Fruit fly (Drosophila melanogaster) whole organism, embryonic: ENCODE results near the gene Pgm1.

Experiments used
- Abd-B ChIP-seq: fragments of 200-800 bp; sonication (Bioruptor generic); optimal IDR thresholded peaks from 2 replicates; lab custom pipeline; 2018; ENCODE audit warnings: missing biosample characterization, mild to moderate bottlenecking, missing genetic modification characterization, moderate library complexity
- Ada2b ChIP-seq: fragments of 200-800 bp; sonication (Bioruptor generic); IDR thresholded peaks from 2 replicates; pipeline ENCODE4 v1.3.6; 2022; ENCODE audit warnings: missing biosample characterization, missing genetic modification characterization
- Aef1 ChIP-seq: fragments of 200-800 bp; sonication (Bioruptor generic); IDR thresholded peaks from 3 replicates; pipeline ENCODE4 v1.3.6; 2022; ENCODE audit warnings: missing biosample characterization, missing genetic modification characterization
- Antp ChIP-seq: fragments of 200-800 bp; sonication (Bioruptor generic); optimal IDR thresholded peaks from 3 replicates; lab custom pipeline; 2016; ENCODE audit warnings: missing biosample characterization, missing genetic modification characterization
- Asciz ChIP-seq: fragments of 200-800 bp; sonication (Bioruptor generic); optimal IDR thresholded peaks from 2 replicates; lab custom pipeline; 2017; ENCODE audit warnings: missing biosample characterization, mild to moderate bottlenecking, missing genetic modification characterization, missing genetic modification reagents
- Awh ChIP-seq: fragments of 200-800 bp; sonication (Bioruptor generic); IDR thresholded peaks from 2 replicates; pipeline ENCODE4, ENCODE4 v1.3.6; 2022; ENCODE audit warnings: missing biosample characterization, missing genetic modification characterization
- Bgb ChIP-seq: fragments of 200-800 bp; sonication (Bioruptor generic); IDR thresholded peaks from 2 replicates; pipeline ENCODE4 v1.3.6; 2022; ENCODE audit warnings: missing biosample characterization, missing genetic modification characterization; ENCODE audit not compliant: partially characterized antibody
- BtbVII ChIP-seq: fragments of 200-800 bp; sonication (Bioruptor generic); optimal IDR thresholded peaks from 3 replicates; lab custom pipeline; 2017; ENCODE audit warnings: missing biosample characterization, mild to moderate bottlenecking, missing genetic modification characterization
- CG10366 ChIP-seq: fragments of 200-800 bp; sonication (Bioruptor generic); IDR thresholded peaks from 2 replicates; pipeline ENCODE4 v1.3.6; 2022; ENCODE audit warnings: missing biosample characterization, missing genetic modification characterization
- CG10979 ChIP-seq: fragments of 200-800 bp; sonication (Bioruptor generic); optimal IDR thresholded peaks from 2 replicates; lab custom pipeline; 2018; ENCODE audit warnings: missing biosample characterization, mild to moderate bottlenecking, missing genetic modification characterization, moderate library complexity
- CG12236 ChIP-seq: fragments of 200-800 bp; sonication (Bioruptor generic); optimal IDR thresholded peaks from 2 replicates; lab custom pipeline; 2016; ENCODE audit warnings: missing biosample characterization, missing genetic modification characterization
- CG17186 ChIP-seq: fragments of 200-800 bp; sonication (Bioruptor generic); optimal IDR thresholded peaks from 3 replicates; lab custom pipeline; 2017; ENCODE audit warnings: missing biosample characterization, missing genetic modification reagents, missing genetic modification characterization
- CG30020 ChIP-seq: fragments of 200-800 bp; optimal IDR thresholded peaks from 2 replicates; lab custom pipeline; 2019; ENCODE audit warnings: missing biosample characterization, mild to moderate bottlenecking, missing genetic modification characterization, moderate library complexity
- CG30403 ChIP-seq: fragments of 200-800 bp; sonication (Bioruptor generic); optimal IDR thresholded peaks from 3 replicates; lab custom pipeline; 2016; ENCODE audit warnings: missing biosample characterization, missing genetic modification characterization
- CG31365 ChIP-seq: fragments of 200-800 bp; sonication (Bioruptor generic); optimal IDR thresholded peaks from 2 replicates; lab custom pipeline; 2018; ENCODE audit warnings: missing biosample characterization, mild to moderate bottlenecking, missing genetic modification characterization
- CG3163 ChIP-seq: fragments of 200-800 bp; sonication (Bioruptor generic); optimal IDR thresholded peaks from 3 replicates; lab custom pipeline; 2016; ENCODE audit warnings: missing biosample characterization, missing genetic modification characterization
- CG3847 ChIP-seq: fragments of 200-800 bp; sonication (Bioruptor generic); IDR thresholded peaks from 2 replicates; pipeline ENCODE4 v1.3.6; 2022; ENCODE audit warnings: missing biosample characterization, missing genetic modification characterization
- CG5245 ChIP-seq: fragments of 200-800 bp; sonication (Bioruptor generic); optimal IDR thresholded peaks from 3 replicates; lab custom pipeline; 2016; ENCODE audit warnings: missing biosample characterization, missing genetic modification characterization
- CG6175 ChIP-seq: fragments of 200-800 bp; sonication (Bioruptor generic); IDR thresholded peaks from 3 replicates; pipeline ENCODE4 v1.3.6; 2022; ENCODE audit warnings: missing biosample characterization, missing genetic modification characterization
- CG6254 ChIP-seq: fragments of 200-800 bp; sonication (Bioruptor generic); optimal IDR thresholded peaks from 3 replicates; lab custom pipeline; 2017; ENCODE audit warnings: mild to moderate bottlenecking, missing biosample characterization, missing genetic modification reagents, missing genetic modification characterization
- CG6765 ChIP-seq: fragments of 200-800 bp; sonication (Bioruptor generic); optimal IDR thresholded peaks from 3 replicates; lab custom pipeline; 2017; ENCODE audit warnings: missing biosample characterization, mild to moderate bottlenecking, missing genetic modification characterization
- CG6791 ChIP-seq: fragments of 200-800 bp; sonication (Bioruptor generic); IDR thresholded peaks from 3 replicates; pipeline ENCODE4 v1.3.6; 2022; ENCODE audit warnings: missing biosample characterization, missing genetic modification characterization; ENCODE audit not compliant: partially characterized antibody
- CG7372 ChIP-seq: fragments of 200-800 bp; sonication (Bioruptor generic); IDR thresholded peaks from 2 replicates; pipeline ENCODE4 v1.3.6; 2022; ENCODE audit warnings: missing biosample characterization, missing genetic modification characterization
- CG7839 ChIP-seq: fragments of 200-800 bp; sonication (Bioruptor generic); optimal IDR thresholded peaks from 3 replicates; lab custom pipeline; 2018; ENCODE audit warnings: missing biosample characterization, mild to moderate bottlenecking, missing genetic modification characterization, moderate library complexity
- CG9609 ChIP-seq: fragments of 200-800 bp; sonication (Bioruptor generic); optimal IDR thresholded peaks from 3 replicates; lab custom pipeline; 2016; ENCODE audit warnings: missing biosample characterization, missing genetic modification characterization
- Dek ChIP-seq: fragments of 200-800 bp; sonication (Bioruptor generic); optimal IDR thresholded peaks from 3 replicates; lab custom pipeline; 2019; ENCODE audit warnings: missing biosample characterization, mild to moderate bottlenecking, missing genetic modification characterization, moderate library complexity
- Ets65A ChIP-seq: fragments of 200-800 bp; sonication (Bioruptor generic); peaks from one replicate; lab custom pipeline; 2016; ENCODE audit warnings: missing biosample characterization, missing genetic modification characterization
- Gug ChIP-seq: fragments of 200-800 bp; sonication (Bioruptor generic); IDR thresholded peaks from 4 replicates; pipeline ENCODE4 v1.3.6; 2022; ENCODE audit warnings: missing biosample characterization, missing genetic modification characterization
- MTF-1 ChIP-seq: fragments of 200-800 bp; sonication (Bioruptor generic); optimal IDR thresholded peaks from 2 replicates; lab custom pipeline; 2018; ENCODE audit warnings: missing biosample characterization, mild to moderate bottlenecking, missing genetic modification characterization, borderline replicate concordance
- NFAT ChIP-seq: fragments of 200-800 bp; sonication (Bioruptor generic); IDR thresholded peaks from 2 replicates; pipeline ENCODE4 v1.3.6; 2022; ENCODE audit warnings: missing biosample characterization, missing genetic modification characterization
- NK7.1 ChIP-seq: fragments of 200-800 bp; sonication (Bioruptor generic); optimal IDR thresholded peaks from 3 replicates; lab custom pipeline; 2016; ENCODE audit warnings: missing biosample characterization, missing genetic modification characterization
- Nf-YC ChIP-seq: fragments of 200-800 bp; optimal IDR thresholded peaks from 3 replicates; lab custom pipeline; 2019; ENCODE audit warnings: missing biosample characterization, mild to moderate bottlenecking, missing genetic modification characterization, moderate library complexity
- Pdp1 ChIP-seq, 2 experiments: fragments of 200-800 bp; sonication (Bioruptor generic); optimal IDR thresholded peaks; 3 replicates each; lab custom pipeline; 2016; ENCODE audit warnings: missing biosample characterization in 2 of 2, missing genetic modification characterization in 2 of 2, mild to moderate bottlenecking in 1 of 2, moderate library complexity in 1 of 2
- Rfx ChIP-seq: fragments of 200-800 bp; sonication (Bioruptor generic); IDR thresholded peaks from 2 replicates; pipeline ENCODE4 v1.3.6; 2022; ENCODE audit warnings: missing biosample characterization, missing genetic modification characterization
- Tbp ChIP-seq: fragments of >200 bp; optimal IDR thresholded peaks from 2 replicates; lab custom pipeline; 2018; ENCODE audit warnings: missing biosample characterization, missing genetic modification characterization
- Vsx1 ChIP-seq: fragments of 200-800 bp; sonication (Bioruptor generic); optimal IDR thresholded peaks from 2 replicates; lab custom pipeline; 2017; ENCODE audit warnings: missing biosample characterization, mild to moderate bottlenecking, missing genetic modification characterization, missing genetic modification reagents
- cas ChIP-seq: fragments of 200-800 bp; sonication (Bioruptor generic); IDR thresholded peaks from 2 replicates; pipeline ENCODE4 v1.3.6; 2022; ENCODE audit warnings: missing biosample characterization, missing genetic modification characterization
- chinmo ChIP-seq: fragments of 200-800 bp; sonication (Bioruptor generic); IDR thresholded peaks from 4 replicates; pipeline ENCODE4 v1.3.6; 2022; ENCODE audit warnings: missing biosample characterization, missing genetic modification characterization; ENCODE audit not compliant: partially characterized antibody
- disco-r ChIP-seq: fragments of 200-800 bp; sonication (Bioruptor generic); optimal IDR thresholded peaks from 2 replicates; lab custom pipeline; 2016; ENCODE audit warnings: missing biosample characterization, missing genetic modification characterization
- dmrt11E ChIP-seq: fragments of 200-800 bp; sonication (Bioruptor generic); optimal IDR thresholded peaks from 3 replicates; lab custom pipeline; 2018; ENCODE audit warnings: missing biosample characterization, mild to moderate bottlenecking, missing genetic modification characterization, moderate library complexity
- en ChIP-seq: fragments of 200-800 bp; sonication (Bioruptor generic); optimal IDR thresholded peaks from 2 replicates; lab custom pipeline; 2016; ENCODE audit warnings: missing biosample characterization, missing genetic modification characterization
- exex ChIP-seq: fragments of 200-800 bp; sonication (Bioruptor generic); optimal IDR thresholded peaks from 4 replicates; lab custom pipeline; 2018; ENCODE audit warnings: missing biosample characterization, mild to moderate bottlenecking, missing genetic modification characterization, moderate library complexity
- gcm ChIP-seq: fragments of 200-800 bp; sonication (Bioruptor generic); optimal IDR thresholded peaks from 2 replicates; lab custom pipeline; 2019; ENCODE audit warnings: missing biosample characterization, mild to moderate bottlenecking, missing genetic modification characterization, moderate library complexity
- h ChIP-seq: fragments of >200 bp; optimal IDR thresholded peaks from 2 replicates; lab custom pipeline; 2017
- nmo ChIP-seq: fragments of 200-800 bp; sonication (Bioruptor generic); optimal IDR thresholded peaks from 2 replicates; lab custom pipeline; 2018; ENCODE audit warnings: missing biosample characterization, mild to moderate bottlenecking, missing genetic modification characterization, moderate library complexity
- sqz ChIP-seq: fragments of 200-800 bp; sonication (Bioruptor generic); optimal IDR thresholded peaks from 3 replicates; lab custom pipeline; 2018; ENCODE audit warnings: missing biosample characterization, mild to moderate bottlenecking, missing genetic modification characterization
- ssp ChIP-seq: fragments of 200-800 bp; sonication (Bioruptor generic); IDR thresholded peaks from 2 replicates; pipeline ENCODE4 v1.3.6; 2022; ENCODE audit warnings: missing biosample characterization, missing genetic modification characterization
- tup ChIP-seq: fragments of 200-800 bp; sonication (Bioruptor generic); optimal IDR thresholded peaks from 2 replicates; lab custom pipeline; 2016; ENCODE audit warnings: missing biosample characterization, mild to moderate bottlenecking, missing genetic modification characterization, moderate library complexity
- wek ChIP-seq: fragments of 200-800 bp; sonication (Bioruptor generic); optimal IDR thresholded peaks from 3 replicates; lab custom pipeline; 2018; ENCODE audit warnings: missing biosample characterization, mild to moderate bottlenecking, missing genetic modification characterization, moderate library complexity

Gene Pgm1

dm6 chr3L:16113607-16114337 lies 14.6 kb downstream of the Pgm1 start (continued):
- TF ChIP-seq dmrt11E (peak; percentile 66), disco-r (peak; percentile 69), wek (GFP tag; lab: Kevin White, UChicago) (no peak), Awh (GFP tag; lab: Robert Waterston, UW) (peak; percentile 72), CG12236 (peak; percentile 64), CG6175 (GFP tag; lab: Robert Waterston, UW) (no peak), NK7.1 (GFP tag; lab: Kevin White, UChicago) (peak; percentile 71), cas (GFP tag; lab: Robert Waterston, UW) (peak; percentile 55; the same call in 1 of the 2 replicates), CG6791 (GFP tag; lab: Robert Waterston, UW) (peak; percentile 47; the same call in 2 of the 3 replicates), Nf-YC (tag; lab: Kevin White, UChicago) (no peak), BtbVII (GFP tag; lab: Kevin White, UChicago) (peak; percentile 85), Gug (GFP tag; lab: Robert Waterston, UW) (peak; percentile 76; the same call in 3 of the 4 replicates), Ada2b (peak; percentile 71), Pdp1 (GFP tag; optimal IDR thresholded peaks at IDR 0.05; lab: Kevin White, UChicago) (peak; percentile 84 to 98), Dek (tag; lab: Kevin White, UChicago) (peak; percentile 78), CG31365 (tag; lab: Kevin White, UChicago) (peak; percentile 69), CG6765 (GFP tag; lab: Kevin White, UChicago) (peak; percentile 71), CG5245 (peak; percentile 59), nmo (GFP tag; lab: Kevin White, UChicago) (peak; percentile 82), chinmo (peak; percentile 79; the same call in 2 of the 4 replicates), CG10366 (GFP tag; lab: Robert Waterston, UW) (peak; percentile 80), exex (tag; lab: Kevin White, UChicago) (peak; percentile 64), Antp (GFP tag; lab: Kevin White, UChicago) (peak; percentile 88), CG3847 (GFP tag; lab: Robert Waterston, UW) (peak; percentile 89), ssp (peak; percentile 4), Ets65A (peak; percentile 98), CG6254 (GFP tag; lab: Kevin White, UChicago) (peak; percentile 55), MTF-1 (GFP tag; lab: Kevin White, UChicago) (no peak), CG7839 (tag; lab: Kevin White, UChicago) (no peak), en (GFP tag; lab: Kevin White, UChicago) (peak; percentile 27), sqz (peak; percentile 83), gcm (GFP tag; lab: Kevin White, UChicago) (peak; percentile 95), h (lab: Kevin White, UChicago) (no peak), NFAT (GFP tag; lab: Robert Waterston, UW) (peak; percentile 69), Rfx (GFP tag; lab: Robert Waterston, UW) (peak; percentile 90), CG17186 (GFP tag; lab: Kevin White, UChicago) (peak; percentile 92), CG3163 (GFP tag; lab: Kevin White, UChicago) (peak; percentile 76), Aef1 (GFP tag; lab: Robert Waterston, UW) (peak; percentile 70), Asciz (no peak), CG30020 (tag; lab: Kevin White, UChicago) (peak; percentile 59), Vsx1 (GFP tag; lab: Kevin White, UChicago) (no peak), CG10979 (tag; lab: Kevin White, UChicago) (peak; percentile 77), tup (GFP tag; lab: Kevin White, UChicago) (peak; percentile 75), CG7372 (GFP tag; lab: Robert Waterston, UW) (0 out of 2 replicates have a peak, but pooled peaks have one; percentile 52), Abd-B (GFP tag; lab: Kevin White, UChicago) (no peak), CG9609 (GFP tag; lab: Kevin White, UChicago) (peak; percentile 85), Tbp (GFP tag; lab: Kevin White, UChicago) (no peak), Bgb (GFP tag; lab: Robert Waterston, UW) (peak; percentile 88), CG30403 (GFP tag; lab: Kevin White, UChicago) (peak; percentile 90)
